Worm (Caenorhabditis elegans): Measurements from ENCODE around the gene vit-2.

DNA sequence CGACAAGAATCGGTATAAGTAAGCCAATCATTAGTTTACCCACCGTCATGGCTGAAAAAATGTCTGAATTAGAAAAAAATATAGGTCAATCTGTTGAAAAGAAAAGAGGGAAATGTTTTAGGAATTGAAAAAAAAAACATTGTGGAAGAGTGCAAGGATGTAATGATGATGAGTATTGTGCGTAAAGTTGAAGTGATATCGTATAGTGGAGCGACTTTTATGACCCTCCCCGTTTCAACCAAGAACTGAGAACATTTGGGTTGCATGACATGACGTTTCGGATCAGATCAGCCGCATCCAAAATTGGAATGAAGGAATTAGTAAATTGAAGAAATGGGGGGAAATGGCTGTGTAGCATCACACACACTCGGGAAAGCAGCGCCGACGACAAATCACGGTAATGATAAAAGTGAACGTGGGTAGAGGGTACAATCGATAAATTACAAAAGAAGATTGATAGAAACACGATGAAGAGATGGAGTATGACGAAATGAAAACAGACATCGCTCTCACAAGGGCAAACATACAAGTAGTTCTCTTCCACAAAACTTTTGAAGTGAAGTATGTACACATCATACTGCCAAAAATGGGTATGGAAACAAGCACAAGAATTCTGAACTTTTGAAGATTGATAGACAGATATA lies 16.1 kb downstream of the vit-2 start, which contains the start of gene apl-1:
- no peak for TF ChIP-seq lin-13 (GFP tag; optimal IDR thresholded peaks at IDR 0.05)
- no peak for TF ChIP-seq egl-27 (tag; optimal IDR thresholded peaks at IDR 0.05)
- TF ChIP-seq F13H6.1 (tag; optimal IDR thresholded peaks at IDR 0.05), result no peak

All from whole organism, L2 larva.